Fruit fly (Drosophila melanogaster): Measurements from ENCODE around the gene Xe7.

dm6 chr3R:5682238-5682637 lies 13.1 kb upstream of the Xe7 start:
- TF ChIP-seq psq (optimal IDR thresholded peaks at IDR 0.05) (no peak), usp (GFP tag; optimal IDR thresholded peaks at IDR 0.05) (no peak), pan (optimal IDR thresholded peaks at IDR 0.05) (no peak), EcR (GFP tag; optimal IDR thresholded peaks at IDR 0.05) (no peak), Dll (optimal IDR thresholded peaks at IDR 0.05) (no peak), CG8478 (optimal IDR thresholded peaks at IDR 0.05) (no peak)

Data from whole organism.